Worm (Caenorhabditis elegans) whole organism, midembryonic: ENCODE data around the gene F47B8.14.

ENCODE experiments used
- T22C8.4 ChIP-seq: fragments of 200-800 bp; sonication (Bioruptor generic); IDR thresholded peaks from 2 replicates; pipeline ENCODE4 v1.3.6; 2022; ENCODE audit warnings: missing genetic modification characterization, missing compliant biosample characterization
- cog-1 ChIP-seq: sonication (generic microtip); optimal IDR thresholded peaks from 2 replicates; lab custom pipeline; 2016; ENCODE audit warnings: missing genetic modification characterization, missing compliant biosample characterization
- flt-1 ChIP-seq: fragments of 200-800 bp; sonication (Bioruptor generic); IDR thresholded peaks from 2 replicates; pipeline ENCODE4 v1.3.6; 2022; ENCODE audit warnings: missing genetic modification characterization, missing compliant biosample characterization
- klf-2 ChIP-seq: fragments of 200-800 bp; sonication (Bioruptor generic); conservative IDR thresholded peaks from 2 replicates; pipeline ENCODE4 v1.3.6; 2022; ENCODE audit warnings: missing genetic modification reagents, missing genetic modification characterization, missing compliant biosample characterization
- med-1 ChIP-seq: sonication (generic microtip); optimal IDR thresholded peaks from 2 replicates; lab custom pipeline; 2017; ENCODE audit warnings: missing genetic modification characterization, mild to moderate bottlenecking, missing compliant biosample characterization, antibody characterized with exemption, missing genetic modification reagents; ENCODE audit not compliant: insufficient read depth
- ztf-23 ChIP-seq: fragments of 200-800 bp; sonication (Bioruptor generic); IDR thresholded peaks from 2 replicates; pipeline ENCODE4 v1.3.6; 2022; ENCODE audit warnings: missing genetic modification reagents, missing genetic modification characterization, missing compliant biosample characterization
- ztf-29 ChIP-seq: fragments of 200-800 bp; sonication (Bioruptor generic); IDR thresholded peaks from 2 replicates; pipeline ENCODE4 v1.3.6; 2022; ENCODE audit warnings: missing genetic modification reagents, missing genetic modification characterization, missing compliant biosample characterization

DNA sequence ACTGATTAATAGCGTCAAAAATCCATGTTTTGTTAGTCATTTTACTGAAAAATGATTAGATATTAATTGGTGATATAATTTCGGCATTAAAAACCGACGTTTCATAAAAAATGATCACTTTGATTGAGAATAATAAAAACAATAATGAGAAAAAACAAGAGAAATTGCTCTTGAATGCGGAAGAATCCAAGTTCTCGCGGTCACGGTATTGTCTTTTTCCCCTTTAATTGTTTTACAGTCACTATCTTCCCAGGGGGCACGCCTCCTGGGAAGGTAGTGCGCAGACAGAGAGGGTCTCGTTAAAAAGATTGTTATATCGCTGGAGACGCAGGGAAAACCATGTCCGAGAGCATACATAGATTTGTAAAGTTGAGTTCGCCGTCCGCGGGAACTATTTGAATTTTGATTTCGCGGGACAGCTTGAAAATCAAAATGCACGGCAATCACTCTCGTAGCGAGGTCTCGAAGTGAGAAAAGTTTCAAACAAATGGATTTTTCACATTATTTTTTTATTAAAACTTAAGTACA lies 26.6 kb upstream of the F47B8.14 start, which contains the start of gene F14D7.2:
- no peak for TF ChIP-seq flt-1 (GFP tag; lab: Robert Waterston, UW)
- TF ChIP-seq cog-1 (tag; lab: Kevin White, UChicago): no peak
- no peak for TF ChIP-seq T22C8.4 (GFP tag; lab: Robert Waterston, UW)
- no peak for TF ChIP-seq ztf-23
- no peak for TF ChIP-seq ztf-29 (GFP tag; lab: Robert Waterston, UW)
- TF ChIP-seq med-1: no peak
- TF ChIP-seq klf-2 (GFP tag; lab: Robert Waterston, UW): no peak
